Fruit fly (Drosophila melanogaster) S2 (cell line): ENCODE measurements around the gene crol.

Experiments used
- CG8478 ChIP-seq: fragments of >200 bp; optimal IDR thresholded peaks from 2 replicates; lab custom pipeline; 2018
- CTCF ChIP-seq, 2 experiments: fragments of >200 bp; optimal IDR thresholded peaks; 2 replicates each; lab custom pipeline; 2018

Gene crol

DNA sequence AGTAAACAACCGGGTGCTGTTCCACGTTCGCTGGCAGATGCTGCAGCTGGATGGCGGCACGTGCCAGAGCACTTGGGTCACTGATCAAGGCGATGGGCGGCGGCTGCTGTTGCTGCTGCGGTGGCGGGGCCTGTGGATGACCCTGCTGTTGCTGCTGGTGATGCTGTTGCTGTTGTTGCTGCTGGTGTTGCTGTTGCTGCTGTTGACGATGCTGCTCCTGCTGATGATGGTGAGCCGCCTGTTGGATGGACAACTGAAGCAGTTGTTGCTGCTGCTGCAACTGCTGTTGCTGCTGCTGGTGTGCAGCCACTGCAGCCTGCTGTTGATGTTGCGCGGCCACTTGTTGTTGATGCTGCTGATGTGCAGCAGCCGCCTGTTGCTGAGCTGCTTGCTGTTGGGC is 12.1 kb downstream of the crol start:
- TF ChIP-seq CTCF (optimal IDR thresholded peaks at IDR 0.05; lab: Kevin White, UChicago) (no peak), CG8478 (lab: Kevin White, UChicago) (no peak)

- no peak for TF ChIP-seq CG8478 (lab: Kevin White, UChicago)
- no peak for TF ChIP-seq CTCF (optimal IDR thresholded peaks at IDR 0.05; lab: Kevin White, UChicago)
These were observed 15.3 kb downstream of the crol start, which contains the start of gene CG14937 for dm6 chr2L:11793986-11794385. CG14937 (minus strand) TSS chr2L:11794086.

DNA sequence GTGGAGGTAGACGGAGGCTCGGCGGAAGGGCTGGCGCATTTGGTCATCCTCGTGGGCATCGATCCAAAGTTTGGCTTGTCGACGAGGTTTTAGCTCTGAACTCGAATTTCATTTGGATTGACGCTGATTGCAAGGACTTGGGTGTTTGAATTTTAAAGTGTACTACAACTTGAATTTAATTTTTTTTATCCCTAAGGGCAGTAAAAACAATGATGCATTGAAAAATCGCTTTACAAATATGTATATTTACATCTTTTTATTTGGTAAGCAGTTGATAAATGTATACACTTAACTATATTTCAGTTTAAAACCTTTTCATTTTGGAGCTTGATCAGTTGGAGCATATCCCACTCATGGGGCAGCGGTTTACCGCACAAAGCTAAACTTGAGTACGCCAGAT is 17.0 kb downstream of the crol start, which contains the start of gene Tsp33B:
Tsp33B (minus strand) TSS at position 101 of the 400 bp plus-strand sequence.
- TF ChIP-seq CTCF (optimal IDR thresholded peaks at IDR 0.05; lab: Kevin White, UChicago) (no peak), CG8478 (lab: Kevin White, UChicago) (no peak)

dm6 chr2L:11789690-11790089 is 19.5 kb downstream of the crol start, which contains the start of gene CG14932:
CG14932 (plus strand) TSS chr2L:11789919.
- TF ChIP-seq CG8478 (lab: Kevin White, UChicago), result no peak
- TF ChIP-seq CTCF (optimal IDR thresholded peaks at IDR 0.05; lab: Kevin White, UChicago), result no peak

DNA sequence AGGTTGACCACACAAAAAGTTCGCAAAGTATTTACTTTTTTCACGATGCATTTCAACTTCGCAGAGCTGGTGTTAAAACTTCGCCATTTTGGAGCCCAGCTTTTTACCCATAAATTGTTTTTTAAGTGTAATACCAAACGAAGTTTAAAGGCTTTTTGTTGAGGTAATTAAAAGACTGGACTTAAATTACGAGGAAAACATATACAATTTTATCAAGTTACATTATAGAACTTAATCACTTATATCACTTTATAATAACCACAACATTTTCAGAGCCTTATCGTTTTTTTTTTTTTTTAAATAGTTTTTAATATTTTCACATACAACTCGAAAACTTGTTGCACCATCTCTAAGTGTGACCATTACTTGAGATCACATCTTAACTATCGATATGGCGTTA is 21.2 kb downstream of the crol start, which contains the start of gene CG14931:
CG14931 (plus strand) TSS at position 301 of the 400 bp plus-strand sequence.
- TF ChIP-seq CG8478 (lab: Kevin White, UChicago), result no peak
- TF ChIP-seq CTCF (optimal IDR thresholded peaks at IDR 0.05; lab: Kevin White, UChicago), result no peak

DNA sequence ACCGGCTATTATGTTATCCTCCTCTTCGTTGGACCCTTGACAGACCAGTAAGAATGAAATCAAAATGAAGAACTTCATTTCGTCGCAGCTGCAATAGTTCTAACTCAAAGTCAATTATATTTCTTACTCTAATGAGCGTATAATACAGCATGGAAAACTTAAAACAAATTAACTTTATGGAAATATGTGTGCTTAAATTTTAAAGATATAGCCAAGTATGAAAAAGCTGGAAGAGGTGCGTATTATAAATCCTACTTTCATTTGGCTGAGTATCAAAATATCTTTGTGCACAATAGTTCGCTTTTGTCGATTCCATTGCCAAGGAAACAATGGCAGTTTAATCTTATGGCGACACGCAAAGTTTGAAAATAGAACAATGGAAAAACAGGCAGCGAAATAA is 54.8 kb downstream of the crol start, which contains the start of gene Sfp33A1:
Sfp33A1 (minus strand) TSS at position 101 of the 400 bp plus-strand sequence.
- no peak for TF ChIP-seq CG8478 (lab: Kevin White, UChicago)
- no peak for TF ChIP-seq CTCF (optimal IDR thresholded peaks at IDR 0.05; lab: Kevin White, UChicago)

- TF ChIP-seq CG8478 (lab: Kevin White, UChicago) (no peak), CTCF (optimal IDR thresholded peaks at IDR 0.05; lab: Kevin White, UChicago) (no peak)
These were observed 55.3 kb downstream of the crol start, which contains the start of gene CG42471 for dm6 chr2L:11753922-11754321. CG42471 (minus strand) TSS chr2L:11754022.

- TF ChIP-seq CTCF (optimal IDR thresholded peaks at IDR 0.05; lab: Kevin White, UChicago) (no peak), CG8478 (lab: Kevin White, UChicago) (no peak)
These were observed 55.8 kb downstream of the crol start, which contains the start of gene CG42470 for dm6 chr2L:11753455-11753854. CG42470 (minus strand) TSS chr2L:11753555.
